Fruit fly (Drosophila melanogaster): Measurements from ENCODE around the gene CG9270.

DNA sequence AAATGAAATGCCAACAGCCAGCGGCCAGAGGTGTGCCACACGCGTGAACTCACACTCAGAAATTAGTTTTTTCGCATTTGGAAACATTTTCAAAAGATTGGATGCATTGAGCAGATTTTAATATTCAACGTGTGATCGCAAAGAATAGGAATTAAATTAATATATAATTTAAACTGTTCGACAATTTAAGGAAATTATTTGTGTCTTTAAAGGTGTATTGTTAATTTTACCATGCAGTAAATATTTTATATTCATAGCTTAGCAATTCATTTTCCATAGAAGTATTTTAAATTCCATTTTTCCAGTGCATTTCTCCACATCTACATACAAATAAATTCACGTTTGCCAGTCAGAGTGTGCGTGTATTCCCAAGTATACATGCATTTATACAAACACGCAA, 5.7 kb upstream of the CG9270 start:
- TF ChIP-seq Dll (optimal IDR thresholded peaks at IDR 0.05) (no peak), usp (GFP tag; optimal IDR thresholded peaks at IDR 0.05) (no peak), EcR (GFP tag; optimal IDR thresholded peaks at IDR 0.05) (no peak), psq (optimal IDR thresholded peaks at IDR 0.05) (no peak)

Measured in whole organism.